Fruit fly (Drosophila melanogaster): ENCODE data around the gene CG14339.

Gene CG14339

dm6 chr2L:1120206-1120902 is 12.0 kb downstream of the CG14339 start:
- no peak for TF ChIP-seq CG8478 (optimal IDR thresholded peaks at IDR 0.05)
- no peak for TF ChIP-seq CTCF (optimal IDR thresholded peaks at IDR 0.05)

DNA sequence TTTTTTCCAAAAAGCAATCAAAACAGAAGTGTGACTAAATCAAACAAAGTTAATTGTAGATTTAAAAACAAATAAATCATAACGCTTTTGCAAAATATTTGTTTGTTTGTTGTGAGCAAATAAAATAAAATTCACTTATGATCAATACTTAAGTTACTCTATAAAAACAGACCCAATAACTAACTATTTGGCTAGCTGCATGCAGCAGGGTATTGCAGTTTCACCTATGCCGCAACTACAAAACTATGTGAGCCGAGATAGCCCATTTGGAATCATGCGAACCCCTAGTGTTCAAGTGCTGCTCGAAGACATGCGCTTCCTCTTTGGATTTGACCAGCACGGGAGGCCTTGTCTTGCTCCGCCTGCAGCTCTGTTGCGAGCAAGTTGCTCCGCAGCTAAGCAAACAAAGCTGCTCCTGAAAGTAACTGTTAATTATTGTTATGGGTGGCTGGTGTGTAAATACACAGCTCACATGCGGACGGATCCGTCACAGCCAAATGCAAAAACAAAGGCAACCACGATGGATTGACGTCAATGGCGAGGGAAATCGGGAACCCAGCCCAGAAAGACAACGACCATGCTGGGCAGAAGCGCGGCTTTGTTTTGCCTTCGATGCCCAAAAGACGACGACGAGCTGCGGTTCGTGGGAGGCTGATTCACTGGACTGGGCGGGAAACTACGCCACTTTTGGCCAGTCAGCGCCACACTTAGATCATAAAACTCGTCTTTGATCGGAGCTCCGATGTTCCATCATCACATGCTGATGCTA is 13.8 kb downstream of the CG14339 start:
- TF ChIP-seq CG8478 (optimal IDR thresholded peaks at IDR 0.05) (no peak), CTCF (optimal IDR thresholded peaks at IDR 0.05) (no peak)

dm6 chr2L:1122711-1122960 is 14.3 kb downstream of the CG14339 start:
- TF ChIP-seq CTCF (optimal IDR thresholded peaks at IDR 0.05) (no peak), CG8478 (optimal IDR thresholded peaks at IDR 0.05) (no peak)

- no peak for TF ChIP-seq CTCF (optimal IDR thresholded peaks at IDR 0.05)
- no peak for TF ChIP-seq CG8478 (optimal IDR thresholded peaks at IDR 0.05)
These were observed 14.9 kb downstream of the CG14339 start for dm6 chr2L:1123078-1123818.

DNA sequence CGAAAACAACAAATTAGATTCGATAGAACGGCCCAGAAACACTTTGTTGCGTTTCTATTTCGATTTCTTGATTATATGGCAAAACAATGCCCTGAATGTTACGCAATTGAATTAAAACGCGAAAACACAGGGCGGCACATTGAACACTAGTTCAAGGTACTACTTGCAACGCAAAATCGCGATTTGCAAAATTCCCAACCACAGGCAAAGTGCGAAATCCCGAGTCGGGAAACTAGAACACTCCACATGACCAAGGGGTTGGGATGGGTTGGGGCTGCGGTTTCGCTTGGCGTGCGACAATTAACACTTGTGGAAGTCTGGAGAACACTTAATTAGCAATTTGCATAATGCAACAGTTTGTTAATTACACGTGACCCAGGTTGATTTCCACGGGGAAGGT is 15.9 kb downstream of the CG14339 start:
- no peak for TF ChIP-seq CTCF (optimal IDR thresholded peaks at IDR 0.05)
- TF ChIP-seq CG8478 (optimal IDR thresholded peaks at IDR 0.05): no peak

DNA sequence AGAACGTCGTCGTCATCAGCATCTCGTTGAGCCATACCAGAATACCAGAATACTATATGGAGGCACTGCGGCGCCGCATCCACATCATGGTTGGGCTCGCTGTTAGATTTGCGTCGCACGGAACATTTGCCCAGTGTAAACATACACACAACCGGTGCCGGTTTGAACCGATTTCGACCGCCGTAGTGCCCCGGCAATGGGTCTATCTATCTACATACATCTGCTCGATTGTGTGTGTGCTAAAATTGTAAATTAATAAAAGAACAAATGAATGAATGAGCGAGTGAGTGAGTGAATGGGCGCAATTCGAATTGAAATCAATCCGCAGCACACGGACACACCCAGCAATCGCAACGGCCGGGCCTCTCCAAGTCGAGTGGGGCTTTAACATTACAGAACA is 17.1 kb downstream of the CG14339 start:
- no peak for TF ChIP-seq CTCF (optimal IDR thresholded peaks at IDR 0.05)
- no peak for TF ChIP-seq CG8478 (optimal IDR thresholded peaks at IDR 0.05)

- TF ChIP-seq CG8478 (optimal IDR thresholded peaks at IDR 0.05) (no peak), CTCF (optimal IDR thresholded peaks at IDR 0.05) (no peak)
These were observed 18.2 kb downstream of the CG14339 start for dm6 chr2L:1126527-1126926.

dm6 chr2L:1127434-1128089 is 19.2 kb downstream of the CG14339 start:
- TF ChIP-seq CTCF (optimal IDR thresholded peaks at IDR 0.05) (no peak), CG8478 (optimal IDR thresholded peaks at IDR 0.05) (no peak)

DNA sequence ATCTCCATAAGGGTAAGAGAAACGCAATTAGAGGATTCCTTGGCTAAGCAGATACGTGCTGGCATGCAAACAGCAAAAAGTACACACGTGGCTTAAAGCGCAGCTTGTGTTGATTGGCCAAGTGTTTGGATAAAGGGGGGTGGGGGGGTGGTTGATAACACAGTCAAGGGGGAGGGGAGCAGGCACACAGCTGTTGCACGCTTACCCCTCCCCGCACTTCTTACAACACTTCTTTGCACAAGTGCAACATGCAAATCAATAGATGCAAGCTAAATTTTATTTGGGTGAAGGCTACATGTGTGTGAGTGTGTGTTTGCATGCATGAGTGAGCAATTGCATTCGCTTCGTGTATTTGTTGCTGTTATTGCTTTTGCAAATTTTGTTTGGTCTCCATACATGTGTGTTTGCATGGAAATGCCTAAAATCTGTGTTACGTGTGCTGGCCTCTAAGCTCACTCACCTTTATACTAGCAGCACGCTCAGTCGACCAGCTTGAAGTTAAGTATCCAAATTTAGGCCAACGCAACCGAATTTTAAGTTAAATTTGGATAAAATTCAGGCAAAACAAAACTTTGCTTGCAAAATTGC is 20.1 kb downstream of the CG14339 start:
- no peak for TF ChIP-seq CG8478 (optimal IDR thresholded peaks at IDR 0.05)
- no peak for TF ChIP-seq CTCF (optimal IDR thresholded peaks at IDR 0.05)

DNA sequence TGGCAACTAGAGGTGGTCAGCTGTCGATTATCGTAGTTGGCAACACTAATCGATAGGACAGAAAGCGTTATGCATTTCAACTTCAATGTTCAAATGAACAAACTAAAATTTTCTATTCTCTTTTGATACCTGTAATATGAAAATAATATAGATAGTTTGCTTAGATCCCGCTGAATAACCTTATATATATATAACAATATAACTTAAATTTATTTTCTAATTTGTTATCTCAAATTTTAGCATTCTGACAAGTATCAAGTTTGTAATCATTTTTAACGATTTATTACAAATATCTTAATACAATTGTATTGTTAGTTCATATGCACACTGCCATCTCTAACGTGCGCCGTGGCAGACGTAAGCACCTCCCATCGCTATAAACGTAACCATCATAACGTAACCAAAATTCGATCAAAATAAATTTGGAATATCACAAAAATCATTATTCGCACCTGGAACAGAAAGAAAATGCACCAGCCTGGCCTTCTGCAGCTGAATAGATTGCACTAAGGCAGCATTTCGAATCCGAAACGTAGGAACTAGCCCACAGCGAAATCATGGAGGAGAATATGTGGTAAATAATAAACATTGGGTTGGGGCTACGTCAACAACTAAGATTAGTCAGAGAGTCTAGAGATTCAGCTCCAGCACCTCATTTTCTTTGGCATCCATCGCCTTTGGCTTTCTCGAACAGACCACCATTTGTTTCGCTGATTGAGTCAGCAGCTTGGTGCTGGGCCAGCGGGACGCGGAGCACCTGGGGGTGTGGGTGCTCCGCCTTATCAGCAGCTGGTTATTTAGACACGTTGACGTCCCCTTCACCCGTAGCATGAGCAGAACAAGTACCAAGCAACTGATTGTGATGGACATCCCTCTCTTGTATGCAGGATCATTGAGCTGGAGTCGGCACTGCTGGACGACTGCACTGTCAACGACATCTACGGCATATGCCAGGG is 20.9 kb downstream of the CG14339 start, which contains the start of the genes Pino and TBC1D23:
Gene Pino, minus strand, starts transcription at position 22 of the 956 bp plus-strand sequence.
Gene TBC1D23, plus strand, starts transcription at position 385 of the 956 bp plus-strand sequence.
- TF ChIP-seq CG8478 (optimal IDR thresholded peaks at IDR 0.05) (no peak), CTCF (optimal IDR thresholded peaks at IDR 0.05) (no peak)

DNA sequence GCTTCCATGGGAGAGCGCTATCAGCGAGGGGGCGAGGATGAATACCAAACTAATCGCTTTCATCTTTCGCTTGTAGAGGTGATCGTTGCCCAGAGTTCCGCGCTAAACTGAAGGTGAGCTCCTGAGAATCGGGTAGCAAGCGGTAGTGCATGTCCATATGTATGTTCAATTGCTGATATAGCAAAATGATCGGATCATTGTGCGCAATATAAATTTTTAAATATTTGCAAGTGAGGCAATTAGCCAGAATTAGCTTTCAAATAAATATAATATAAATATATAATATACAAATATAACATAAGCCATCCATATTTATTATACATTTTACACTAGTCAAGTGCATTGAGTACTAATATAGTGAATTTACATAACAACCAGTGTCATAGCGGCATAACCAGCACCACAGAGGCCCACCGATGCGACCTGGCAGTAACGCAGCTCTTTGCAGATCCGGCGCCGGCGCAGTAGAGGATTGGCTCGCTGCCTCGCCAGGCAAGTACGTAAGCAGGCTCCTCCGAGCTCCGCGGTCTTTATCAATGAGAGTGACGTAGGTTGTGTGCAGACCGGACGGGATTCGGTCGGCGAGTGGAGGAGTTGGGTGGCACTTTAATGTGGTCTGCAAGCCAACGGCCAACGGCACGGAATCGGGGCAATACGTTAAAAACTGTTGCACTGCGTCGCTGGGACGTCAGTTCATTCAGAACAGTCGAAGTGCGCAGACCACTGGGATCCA is 25.8 kb downstream of the CG14339 start, which contains the start of the genes Iris and CG4577:
Gene Iris, minus strand, starts transcription at position 88 of the 733 bp plus-strand sequence.
Gene CG4577, plus strand, starts transcription at position 683 of the 733 bp plus-strand sequence.
- TF ChIP-seq CTCF (optimal IDR thresholded peaks at IDR 0.05): no peak
- TF ChIP-seq CG8478 (optimal IDR thresholded peaks at IDR 0.05): no peak

dm6 chr2L:1135495-1135894 is 27.2 kb downstream of the CG14339 start:
- no peak for TF ChIP-seq CTCF (optimal IDR thresholded peaks at IDR 0.05)
- TF ChIP-seq CG8478 (optimal IDR thresholded peaks at IDR 0.05): no peak

DNA sequence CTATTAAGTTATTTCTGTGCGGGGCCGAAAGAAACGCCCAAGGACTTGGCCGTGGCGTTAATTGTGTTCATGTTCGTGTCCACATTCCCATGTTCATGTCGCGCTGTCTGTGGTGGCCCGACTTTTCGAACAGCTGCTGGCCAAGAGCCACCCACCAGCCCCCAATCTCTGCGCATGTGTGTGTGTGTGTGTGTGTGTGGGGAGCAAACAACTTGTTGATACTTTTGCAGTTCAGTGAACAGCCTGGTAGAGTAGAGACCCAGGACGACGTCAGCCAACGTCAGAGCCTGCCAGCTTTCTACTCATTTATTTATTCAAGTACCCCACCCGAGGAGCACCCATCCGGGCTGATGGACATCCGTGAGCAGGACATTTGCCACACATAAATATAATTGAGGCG is 28.7 kb downstream of the CG14339 start:
- TF ChIP-seq CG8478 (optimal IDR thresholded peaks at IDR 0.05): no peak
- no peak for TF ChIP-seq CTCF (optimal IDR thresholded peaks at IDR 0.05)
